Comparison of ENCODE assay signal across 1 fruit fly cellular context in the genomic region with DNA sequence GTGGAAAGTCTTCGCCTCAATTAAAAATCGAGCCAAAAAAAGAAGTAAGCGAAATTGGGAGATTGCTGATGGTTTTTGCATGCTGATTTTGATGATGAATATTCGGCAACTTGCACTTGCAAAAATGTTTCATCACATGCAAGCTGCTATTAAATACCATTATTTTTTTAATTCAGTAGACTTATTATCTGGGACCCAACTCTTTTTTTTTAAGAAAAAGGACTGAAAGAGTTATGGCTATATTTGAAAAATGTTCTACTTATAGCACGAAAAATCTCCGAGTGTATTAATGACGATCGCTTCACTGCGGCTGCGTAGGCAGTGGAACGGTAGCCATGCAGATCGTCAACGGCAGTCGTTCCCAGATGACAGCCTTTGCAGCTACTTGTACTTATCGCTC.
A peak's percentile ranks its signal among the peaks of the same experiment; 100 is the strongest.
TF ChIP-seq lines count a peak whose summit lies in the region.

No protein-coding gene starts in this region.

TF ChIP-seq in whole organism, prepupa, 60 proteins besides CTCF, POLR2A, EP300 and RAD21 (continued from another document):
- TF ChIP-seq fd59A (GFP tag; optimal IDR thresholded peaks at IDR 0.05; lab: Kevin White, UChicago) (no peak), vri (GFP tag; optimal IDR thresholded peaks at IDR 0.05; lab: Kevin White, UChicago) (peak; percentile 63), Eip78C (GFP tag; lab: Kevin White, UChicago) (peak; percentile 93), achi (GFP tag; optimal IDR thresholded peaks at IDR 0.05; lab: Kevin White, UChicago) (peak; percentile 34), CG1621 (tag; optimal IDR thresholded peaks at IDR 0.05; lab: Kevin White, UChicago) (no peak), dac (GFP tag; optimal IDR thresholded peaks at IDR 0.05; lab: Kevin White, UChicago) (no peak), CG16779 (tag; optimal IDR thresholded peaks at IDR 0.05; lab: Kevin White, UChicago) (no peak), ss (GFP tag; optimal IDR thresholded peaks at IDR 0.05; lab: Kevin White, UChicago) (no peak), fkh (GFP tag; optimal IDR thresholded peaks at IDR 0.05; lab: Kevin White, UChicago) (no peak), CG15336 (GFP tag; IDR thresholded peaks at IDR 0.05; lab: Robert Waterston, UW) (peak; percentile 39; the same call in 1 of the 2 replicates), CG10669 (GFP tag; optimal IDR thresholded peaks at IDR 0.05; lab: Kevin White, UChicago) (no peak), CG8319 (GFP tag; optimal IDR thresholded peaks at IDR 0.05; lab: Kevin White, UChicago) (no peak), lz (GFP tag; optimal IDR thresholded peaks at IDR 0.05; lab: Kevin White, UChicago) (peak; percentile 73), Sox15 (GFP tag; optimal IDR thresholded peaks at IDR 0.05; lab: Kevin White, UChicago) (peak; percentile 46), Ets96B (tag; optimal IDR thresholded peaks at IDR 0.05; lab: Kevin White, UChicago) (no peak), Eip93F (GFP tag; optimal IDR thresholded peaks at IDR 0.05; lab: Kevin White, UChicago) (peak; percentile 33), CG11294 (GFP tag; IDR thresholded peaks at IDR 0.05; lab: Robert Waterston, UW) (no peak), spab (GFP tag; optimal IDR thresholded peaks at IDR 0.05; lab: Kevin White, UChicago) (no peak), topi (GFP tag; optimal IDR thresholded peaks at IDR 0.05; lab: Kevin White, UChicago) (peak; percentile 83), OdsH (GFP tag; optimal IDR thresholded peaks at IDR 0.05; lab: Kevin White, UChicago) (peak; percentile 48), CG11762 (GFP tag; optimal IDR thresholded peaks at IDR 0.05; lab: Kevin White, UChicago; ENCODE audit: insufficient read depth) (peak; percentile 12), Gug (GFP tag; IDR thresholded peaks at IDR 0.05; lab: Robert Waterston, UW) (no peak), Smox (GFP tag; optimal IDR thresholded peaks at IDR 0.05; lab: Kevin White, UChicago) (peak; percentile 81), CG31627 (GFP tag; optimal IDR thresholded peaks at IDR 0.05; lab: Kevin White, UChicago) (peak; percentile 81), Hr38 (GFP tag; optimal IDR thresholded peaks at IDR 0.05; lab: Kevin White, UChicago) (no peak), CG32006 (GFP tag; optimal IDR thresholded peaks at IDR 0.05; lab: Kevin White, UChicago) (peak; percentile 7), Sox14 (GFP tag; optimal IDR thresholded peaks at IDR 0.05; lab: Kevin White, UChicago) (peak; percentile 36), Eip75B (GFP tag; optimal IDR thresholded peaks at IDR 0.05; lab: Kevin White, UChicago) (peak; percentile 39), Hr39 (GFP tag; optimal IDR thresholded peaks at IDR 0.05; lab: Kevin White, UChicago) (peak; percentile 84), pdm3 (GFP tag; optimal IDR thresholded peaks at IDR 0.05; lab: Kevin White, UChicago) (peak; percentile 57), net (GFP tag; optimal IDR thresholded peaks at IDR 0.05; lab: Kevin White, UChicago) (no peak), CG6854 (GFP tag; optimal IDR thresholded peaks at IDR 0.05; lab: Kevin White, UChicago) (no peak), CG6792 (GFP tag; optimal IDR thresholded peaks at IDR 0.05; lab: Kevin White, UChicago) (peak; percentile 61), Ets21C (GFP tag; optimal IDR thresholded peaks at IDR 0.05; lab: Kevin White, UChicago) (peak; percentile 79)
